Worm (Caenorhabditis elegans) whole organism, L3 larva: ENCODE data around the gene hgrs-1.

ENCODE experiments used
- ZK546.5 ChIP-seq: sonication (generic microtip); optimal IDR thresholded peaks from 2 replicates; lab custom pipeline; 2017; ENCODE audit warnings: missing biosample characterization, missing genetic modification characterization
- ceh-16 ChIP-seq: sonication (generic microtip); optimal IDR thresholded peaks from 2 replicates; lab custom pipeline; 2017; ENCODE audit warnings: missing biosample characterization, missing genetic modification characterization
- ceh-82 ChIP-seq: fragments of 150-350 bp; optimal IDR thresholded peaks from 2 replicates; lab custom pipeline; 2014; ENCODE audit warnings: missing biosample characterization, missing genetic modification characterization
- elt-3 ChIP-seq, 3 experiments: fragments of 150-350 bp in 1 of 3; sonication (generic microtip) in 2 of 3; optimal IDR thresholded peaks; 2 replicates in 2 of 3; 4 replicates in 1 of 3; lab custom pipeline; 2014 to 2017; ENCODE audit warnings: missing biosample characterization in 3 of 3, missing genetic modification characterization in 3 of 3
- nfya-1 ChIP-seq: sonication (generic microtip); optimal IDR thresholded peaks from 2 replicates; lab custom pipeline; 2017; ENCODE audit warnings: missing genetic modification characterization, mild to moderate bottlenecking, missing compliant biosample characterization, antibody characterized with exemption, moderate library complexity; ENCODE audit not compliant: insufficient read depth
- nhr-23 ChIP-seq: fragments of 150-350 bp; optimal IDR thresholded peaks from 2 replicates; lab custom pipeline; 2014; ENCODE audit warnings: missing biosample characterization, missing genetic modification reagents, missing genetic modification characterization
- nhr-25 ChIP-seq: sonication (generic microtip); optimal IDR thresholded peaks from 2 replicates; lab custom pipeline; 2017; ENCODE audit warnings: missing biosample characterization, missing genetic modification characterization
- nhr-67 ChIP-seq: fragments of 150-350 bp; optimal IDR thresholded peaks from 2 replicates; lab custom pipeline; 2014; ENCODE audit warnings: missing biosample characterization, missing genetic modification characterization
- nhr-76 ChIP-seq: fragments of 150-350 bp; sonication (generic microtip); optimal IDR thresholded peaks from 5 replicates; lab custom pipeline; 2014; ENCODE audit warnings: missing biosample characterization, missing genetic modification characterization
- unc-39 ChIP-seq: sonication (generic microtip); optimal IDR thresholded peaks from 4 replicates; lab custom pipeline; 2017; ENCODE audit warnings: missing biosample characterization, missing genetic modification characterization
- unc-62 ChIP-seq: fragments of 150-350 bp; sonication (generic microtip); optimal IDR thresholded peaks from 4 replicates; lab custom pipeline; 2014; ENCODE audit warnings: missing biosample characterization, missing genetic modification reagents, missing genetic modification characterization

DNA sequence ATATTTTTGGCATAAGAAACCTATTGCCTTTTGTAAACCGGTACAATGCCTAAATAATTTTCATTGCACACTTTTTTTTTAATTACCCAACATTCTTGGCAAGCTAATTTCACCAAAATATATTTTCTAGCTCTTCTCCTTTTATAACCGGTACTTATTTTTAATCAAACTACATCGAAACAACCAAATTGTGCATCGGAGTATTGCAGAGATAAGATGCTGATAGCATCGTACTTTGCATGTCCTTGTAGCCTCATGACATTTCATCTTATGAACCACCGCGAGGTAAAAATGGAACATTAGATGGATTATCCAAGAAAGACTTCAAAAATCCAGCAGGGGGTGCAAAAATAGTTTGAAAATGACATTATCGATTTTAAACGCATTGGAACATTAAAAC lies 49.4 kb upstream of the hgrs-1 start:
- TF ChIP-seq nfya-1 (tag; lab: Kevin White, UChicago) (no peak), nhr-25 (tag; lab: Kevin White, UChicago) (no peak), nhr-76 (tag; lab: Kevin White, UChicago) (no peak), unc-62 (no peak), elt-3 (tag; optimal IDR thresholded peaks at IDR 0.05; lab: Kevin White, UChicago) (no peak), nhr-23 (tag; lab: Kevin White, UChicago) (peak; percentile 12), ceh-16 (tag; lab: Kevin White, UChicago) (no peak), ZK546.5 (tag; lab: Kevin White, UChicago) (no peak), nhr-67 (tag; lab: Kevin White, UChicago) (no peak), ceh-82 (tag; lab: Kevin White, UChicago) (no peak), unc-39 (no peak)
